Worm (Caenorhabditis elegans) whole organism, L4 larva: ENCODE measurements around the gene srg-21.

ENCODE experiments used
- F10B5.3 ChIP-seq: sonication (generic microtip); optimal IDR thresholded peaks from 2 replicates; lab custom pipeline; 2016; ENCODE audit warnings: mild to moderate bottlenecking, missing genetic modification characterization, missing compliant biosample characterization
- F44E2.7 ChIP-seq: fragments of 200-800 bp; sonication (Bioruptor generic); IDR thresholded peaks from 2 replicates; pipeline ENCODE4 v2.1.2; 2022; ENCODE audit warnings: missing genetic modification characterization, missing compliant biosample characterization
- ama-1 ChIP-seq: fragments of 150-350 bp; optimal IDR thresholded peaks from 2 replicates; lab custom pipeline; 2014; ENCODE audit warnings: inconsistent platforms, mixed read lengths
- attf-4 ChIP-seq: sonication (generic microtip); optimal IDR thresholded peaks from 3 replicates; lab custom pipeline; 2017; ENCODE audit warnings: missing biosample characterization, missing genetic modification characterization
- hlh-30 ChIP-seq: sonication (generic microtip); optimal IDR thresholded peaks from 2 replicates; lab custom pipeline; 2017; ENCODE audit warnings: antibody characterized with exemption, mild to moderate bottlenecking, missing genetic modification characterization, missing compliant biosample characterization; ENCODE audit not compliant: insufficient read depth
- lsy-2 ChIP-seq, 2 experiments: fragments of 150-350 bp in 1 of 2; sonication (generic microtip) in 1 of 2; optimal IDR thresholded peaks; 2 replicates each; lab custom pipeline; 2014 to 2017; ENCODE audit warnings: missing biosample characterization in 2 of 2, missing genetic modification characterization in 2 of 2
- nhr-111 ChIP-seq: fragments of 200-800 bp; sonication (Bioruptor generic); optimal IDR thresholded peaks from 2 replicates; lab custom pipeline; 2018; ENCODE audit warnings: mild to moderate bottlenecking, missing genetic modification characterization, missing compliant biosample characterization
- pqm-1 ChIP-seq: sonication (generic microtip); optimal IDR thresholded peaks from 2 replicates; lab custom pipeline; 2017; ENCODE audit warnings: missing biosample characterization, missing genetic modification characterization
- unc-39 ChIP-seq: sonication (generic microtip); optimal IDR thresholded peaks from 2 replicates; lab custom pipeline; 2017; ENCODE audit warnings: missing biosample characterization, missing genetic modification characterization

- TF ChIP-seq ama-1 (no peak), F10B5.3 (no peak), hlh-30 (tag; lab: Kevin White, UChicago) (no peak), attf-4 (tag; lab: Kevin White, UChicago) (no peak), F44E2.7 (no peak), pqm-1 (tag; lab: Kevin White, UChicago) (no peak), nhr-111 (GFP tag; lab: Kevin White, UChicago) (no peak), unc-39 (tag; lab: Kevin White, UChicago) (no peak), lsy-2 (tag; optimal IDR thresholded peaks at IDR 0.05; lab: Kevin White, UChicago) (no peak)
Observed at ce11 chrII:3111147-3111546, 20.0 kb upstream of the srg-21 start, which contains the start of gene Y25C1A.13.
